Worm (Caenorhabditis elegans) whole organism, L3 larva: ENCODE measurements around the gene mbk-1.

Experiments
- R02D3.7 ChIP-seq: fragments of 150-350 bp; optimal IDR thresholded peaks from 2 replicates; lab custom pipeline; 2014; ENCODE audit warnings: missing biosample characterization, missing genetic modification characterization
- ZK546.5 ChIP-seq: sonication (generic microtip); optimal IDR thresholded peaks from 2 replicates; lab custom pipeline; 2017; ENCODE audit warnings: missing biosample characterization, missing genetic modification characterization
- aly-2 ChIP-seq: fragments of 150-350 bp; optimal IDR thresholded peaks from 2 replicates; lab custom pipeline; 2014; ENCODE audit warnings: missing biosample characterization, missing genetic modification characterization
- ama-1 ChIP-seq: fragments of 150-350 bp; optimal IDR thresholded peaks from 2 replicates; lab custom pipeline; 2018
- ceh-16 ChIP-seq: sonication (generic microtip); optimal IDR thresholded peaks from 2 replicates; lab custom pipeline; 2017; ENCODE audit warnings: missing biosample characterization, missing genetic modification characterization
- ceh-28 ChIP-seq: fragments of 150-350 bp; optimal IDR thresholded peaks from 2 replicates; lab custom pipeline; 2014; ENCODE audit warnings: missing biosample characterization, missing genetic modification reagents, missing genetic modification characterization
- ceh-82 ChIP-seq: fragments of 150-350 bp; optimal IDR thresholded peaks from 2 replicates; lab custom pipeline; 2014; ENCODE audit warnings: missing biosample characterization, missing genetic modification characterization
- ceh-9 ChIP-seq: sonication (generic microtip); optimal IDR thresholded peaks from 2 replicates; lab custom pipeline; 2018; ENCODE audit warnings: missing biosample characterization, missing genetic modification characterization
- daf-12 ChIP-seq: fragments of 150-350 bp; optimal IDR thresholded peaks from 2 replicates; lab custom pipeline; 2014; ENCODE audit warnings: missing biosample characterization, missing genetic modification reagents, missing genetic modification characterization
- egl-27 ChIP-seq: sonication (generic microtip); optimal IDR thresholded peaks from 4 replicates; lab custom pipeline; 2017; ENCODE audit warnings: missing biosample characterization, missing genetic modification reagents, missing genetic modification characterization
- egl-5 ChIP-seq: fragments of 150-350 bp; optimal IDR thresholded peaks from 2 replicates; lab custom pipeline; 2017; ENCODE audit warnings: missing biosample characterization, missing genetic modification reagents, missing genetic modification characterization, inconsistent platforms
- elt-1 ChIP-seq: fragments of 150-350 bp; optimal IDR thresholded peaks from 2 replicates; lab custom pipeline; 2014; ENCODE audit warnings: missing biosample characterization, missing genetic modification characterization
- elt-2 ChIP-seq: sonication (generic microtip); optimal IDR thresholded peaks from 2 replicates; lab custom pipeline; 2016; ENCODE audit warnings: missing genetic modification reagents, mild to moderate bottlenecking, missing genetic modification characterization, missing compliant biosample characterization
- elt-3 ChIP-seq, 3 experiments: fragments of 150-350 bp in 1 of 3; sonication (generic microtip) in 2 of 3; optimal IDR thresholded peaks; 2 replicates in 2 of 3; 4 replicates in 1 of 3; lab custom pipeline; 2014 to 2017; ENCODE audit warnings: missing biosample characterization in 3 of 3, missing genetic modification characterization in 3 of 3
- eor-1 ChIP-seq, 2 experiments: fragments of 150-350 bp; optimal IDR thresholded peaks; 2 replicates each; lab custom pipeline; 2014 to 2018; ENCODE audit warnings: missing biosample characterization in 2 of 2, missing genetic modification characterization in 2 of 2
- fkh-10 ChIP-seq: sonication (generic microtip); optimal IDR thresholded peaks from 2 replicates; lab custom pipeline; 2017; ENCODE audit warnings: missing biosample characterization, missing genetic modification reagents, missing genetic modification characterization
- fkh-2 ChIP-seq: fragments of 150-350 bp; optimal IDR thresholded peaks from 2 replicates; lab custom pipeline; 2014; ENCODE audit warnings: missing biosample characterization, missing genetic modification reagents, missing genetic modification characterization
- fos-1 ChIP-seq: fragments of 150-350 bp; optimal IDR thresholded peaks from 2 replicates; lab custom pipeline; 2014; ENCODE audit warnings: missing biosample characterization, missing genetic modification characterization
- hmg-11 ChIP-seq: sonication (generic microtip); optimal IDR thresholded peaks from 2 replicates; lab custom pipeline; 2016; ENCODE audit warnings: missing genetic modification characterization, missing compliant biosample characterization
- jun-1 ChIP-seq: fragments of 150-350 bp; optimal IDR thresholded peaks from 2 replicates; lab custom pipeline; 2014; ENCODE audit warnings: missing biosample characterization, missing genetic modification reagents, missing genetic modification characterization
- lin-15B ChIP-seq: fragments of 150-350 bp; optimal IDR thresholded peaks from 2 replicates; lab custom pipeline; 2014; ENCODE audit warnings: missing biosample characterization, missing genetic modification characterization
- lin-39 ChIP-seq: fragments of 150-350 bp; optimal IDR thresholded peaks from 2 replicates; lab custom pipeline; 2018; ENCODE audit warnings: missing biosample characterization, missing genetic modification reagents, missing genetic modification characterization
- lsy-12 ChIP-seq: sonication (generic microtip); optimal IDR thresholded peaks from 2 replicates; lab custom pipeline; 2016; ENCODE audit warnings: mild to moderate bottlenecking, missing genetic modification characterization, missing compliant biosample characterization
- mdl-1 ChIP-seq: fragments of 150-350 bp; optimal IDR thresholded peaks from 2 replicates; lab custom pipeline; 2014; ENCODE audit warnings: missing biosample characterization, missing genetic modification characterization
- mml-1 ChIP-seq: fragments of 150-350 bp; sonication (generic microtip); optimal IDR thresholded peaks from 3 replicates; lab custom pipeline; 2014; ENCODE audit warnings: missing biosample characterization, missing genetic modification characterization
- nfya-1 ChIP-seq: sonication (generic microtip); optimal IDR thresholded peaks from 2 replicates; lab custom pipeline; 2017; ENCODE audit warnings: missing genetic modification characterization, mild to moderate bottlenecking, missing compliant biosample characterization, antibody characterized with exemption, moderate library complexity; ENCODE audit not compliant: insufficient read depth
- nhr-11 ChIP-seq: fragments of 150-350 bp; optimal IDR thresholded peaks from 2 replicates; lab custom pipeline; 2014; ENCODE audit warnings: missing biosample characterization, missing genetic modification characterization
- nhr-12 ChIP-seq: fragments of 150-350 bp; optimal IDR thresholded peaks from 2 replicates; lab custom pipeline; 2014; ENCODE audit warnings: missing biosample characterization, missing genetic modification characterization
- nhr-23 ChIP-seq: fragments of 150-350 bp; optimal IDR thresholded peaks from 2 replicates; lab custom pipeline; 2014; ENCODE audit warnings: missing biosample characterization, missing genetic modification reagents, missing genetic modification characterization
- nhr-237 ChIP-seq: fragments of 150-350 bp; optimal IDR thresholded peaks from 2 replicates; lab custom pipeline; 2014; ENCODE audit warnings: missing biosample characterization, missing genetic modification characterization
- nhr-25 ChIP-seq: sonication (generic microtip); optimal IDR thresholded peaks from 2 replicates; lab custom pipeline; 2017; ENCODE audit warnings: missing biosample characterization, missing genetic modification characterization
- nhr-28 ChIP-seq: fragments of 150-350 bp; optimal IDR thresholded peaks from 2 replicates; lab custom pipeline; 2014; ENCODE audit warnings: missing biosample characterization, missing genetic modification characterization
- nhr-43 ChIP-seq: sonication (generic microtip); optimal IDR thresholded peaks from 2 replicates; lab custom pipeline; 2016; ENCODE audit warnings: mild to moderate bottlenecking, missing genetic modification characterization, missing compliant biosample characterization; ENCODE audit not compliant: poor library complexity, severe bottlenecking
- nhr-67 ChIP-seq: fragments of 150-350 bp; optimal IDR thresholded peaks from 2 replicates; lab custom pipeline; 2014; ENCODE audit warnings: missing biosample characterization, missing genetic modification characterization
- nhr-76 ChIP-seq: fragments of 150-350 bp; sonication (generic microtip); optimal IDR thresholded peaks from 5 replicates; lab custom pipeline; 2014; ENCODE audit warnings: missing biosample characterization, missing genetic modification characterization
- nhr-77 ChIP-seq: fragments of 150-350 bp; optimal IDR thresholded peaks from 2 replicates; lab custom pipeline; 2014; ENCODE audit warnings: missing biosample characterization, missing genetic modification characterization
- pha-4 ChIP-seq: fragments of 150-350 bp; optimal IDR thresholded peaks from 2 replicates; lab custom pipeline; 2014; ENCODE audit warnings: missing biosample characterization, missing genetic modification reagents, missing genetic modification characterization
- pqm-1 ChIP-seq: fragments of 150-350 bp; optimal IDR thresholded peaks from 2 replicates; lab custom pipeline; 2017; ENCODE audit warnings: missing biosample characterization, missing genetic modification characterization, inconsistent platforms
- sea-2 ChIP-seq: fragments of 150-350 bp; sonication (generic microtip); optimal IDR thresholded peaks from 4 replicates; lab custom pipeline; 2014; ENCODE audit warnings: missing biosample characterization, missing genetic modification reagents, missing genetic modification characterization
- skn-1 ChIP-seq: fragments of 150-350 bp; optimal IDR thresholded peaks from 2 replicates; lab custom pipeline; 2014; ENCODE audit warnings: missing biosample characterization, missing genetic modification characterization
- snpc-4 ChIP-seq: fragments of 150-350 bp; optimal IDR thresholded peaks from 2 replicates; lab custom pipeline; 2014; ENCODE audit warnings: missing biosample characterization, missing genetic modification characterization
- tbx-2 ChIP-seq: sonication (generic microtip); optimal IDR thresholded peaks from 2 replicates; lab custom pipeline; 2016; ENCODE audit warnings: mild to moderate bottlenecking, missing genetic modification characterization, missing compliant biosample characterization
- unc-39 ChIP-seq: sonication (generic microtip); optimal IDR thresholded peaks from 4 replicates; lab custom pipeline; 2017; ENCODE audit warnings: missing biosample characterization, missing genetic modification characterization
- unc-62 ChIP-seq: fragments of 150-350 bp; sonication (generic microtip); optimal IDR thresholded peaks from 4 replicates; lab custom pipeline; 2014; ENCODE audit warnings: missing biosample characterization, missing genetic modification reagents, missing genetic modification characterization
- zag-1 ChIP-seq: fragments of 150-350 bp; optimal IDR thresholded peaks from 2 replicates; lab custom pipeline; 2014; ENCODE audit warnings: missing biosample characterization, missing genetic modification characterization
- ztf-11 ChIP-seq: fragments of 150-350 bp; optimal IDR thresholded peaks from 2 replicates; lab custom pipeline; 2014; ENCODE audit warnings: missing biosample characterization, missing genetic modification characterization
- ztf-4 ChIP-seq: fragments of 150-350 bp; optimal IDR thresholded peaks from 2 replicates; lab custom pipeline; 2014; ENCODE audit warnings: missing biosample characterization, missing genetic modification characterization

mbk-1 gene

ce11 chrX:14824490-14825050, at the start of gene mbk-1:
TSS of gene mbk-1 (minus strand) at chrX:14824540.
- TF ChIP-seq ceh-28 (tag; lab: Kevin White, UChicago) (peak; percentile 26), R02D3.7 (tag; lab: Kevin White, UChicago) (no peak), nhr-76 (tag; lab: Kevin White, UChicago) (no peak), hmg-11 (tag; lab: Kevin White, UChicago) (peak; percentile 81), egl-5 (tag; lab: Kevin White, UChicago) (peak; percentile 63), nhr-67 (tag; lab: Kevin White, UChicago) (no peak), daf-12 (no peak), ceh-16 (tag; lab: Kevin White, UChicago) (no peak), nhr-28 (tag; lab: Kevin White, UChicago) (no peak), lin-15B (tag; lab: Kevin White, UChicago) (peak; percentile 49), fkh-2 (no peak), skn-1 (no peak), tbx-2 (tag; lab: Kevin White, UChicago) (peak; percentile 26), elt-1 (tag; lab: Kevin White, UChicago) (no peak), nhr-25 (tag; lab: Kevin White, UChicago) (peak; percentile 76), mml-1 (no peak), sea-2 (no peak), zag-1 (no peak), ztf-4 (tag; lab: Kevin White, UChicago) (no peak), lin-39 (tag; lab: Kevin White, UChicago) (peak; percentile 81), eor-1 (tag; optimal IDR thresholded peaks at IDR 0.05; lab: Kevin White, UChicago) (no peak), jun-1 (tag; lab: Kevin White, UChicago) (peak; percentile 51), pqm-1 (tag; lab: Kevin White, UChicago) (peak; percentile 47), pha-4 (tag; lab: Kevin White, UChicago) (peak; percentile 90), nhr-43 (tag; lab: Kevin White, UChicago) (peak; percentile 22), ama-1 (lab: Kevin White, UChicago) (peak; percentile 37), elt-2 (tag; lab: Kevin White, UChicago) (peak; percentile 73), nhr-23 (tag; lab: Kevin White, UChicago) (peak; percentile 59), egl-27 (tag; lab: Kevin White, UChicago) (no peak), nhr-11 (tag; lab: Kevin White, UChicago) (no peak), elt-3 (tag; optimal IDR thresholded peaks at IDR 0.05; lab: Kevin White, UChicago) (no peak), ceh-82 (tag; lab: Kevin White, UChicago) (no peak), mdl-1 (tag; lab: Kevin White, UChicago) (peak; percentile 26), aly-2 (tag; lab: Kevin White, UChicago) (no peak), ztf-11 (no peak), fkh-10 (GFP tag; lab: Kevin White, UChicago) (no peak), snpc-4 (tag; lab: Kevin White, UChicago) (peak; percentile 35), unc-62 (GFP tag; lab: Kevin White, UChicago) (no peak), nhr-77 (no peak), nfya-1 (peak; percentile 80), nhr-237 (tag; lab: Kevin White, UChicago) (no peak), nhr-12 (tag; lab: Kevin White, UChicago) (no peak), unc-39 (tag; lab: Kevin White, UChicago) (no peak), ZK546.5 (tag; lab: Kevin White, UChicago) (no peak), ceh-9 (tag; lab: Kevin White, UChicago) (no peak), lsy-12 (tag; lab: Kevin White, UChicago) (no peak), fos-1 (no peak)
- TF ChIP-seq, all 47 proteins: peak for 17
